Worm (Caenorhabditis elegans) whole organism, L4 larva: Measurements from ENCODE around the gene srh-27.

Experiments
- egl-27 ChIP-seq: sonication (generic microtip); optimal IDR thresholded peaks from 3 replicates; lab custom pipeline; 2017; ENCODE audit warnings: missing biosample characterization, missing genetic modification reagents, missing genetic modification characterization
- mxl-3 ChIP-seq: fragments of 200-800 bp; sonication (Bioruptor generic); optimal IDR thresholded peaks from 2 replicates; lab custom pipeline; 2018; ENCODE audit warnings: mild to moderate bottlenecking, missing genetic modification characterization, missing compliant biosample characterization
- nhr-11 ChIP-seq: fragments of 150-350 bp; optimal IDR thresholded peaks from 2 replicates; lab custom pipeline; 2014; ENCODE audit warnings: missing biosample characterization, missing genetic modification characterization
- nhr-48 ChIP-seq: sonication (generic microtip); optimal IDR thresholded peaks from 2 replicates; lab custom pipeline; 2016; ENCODE audit warnings: mild to moderate bottlenecking, missing genetic modification characterization, missing compliant biosample characterization

- no peak for TF ChIP-seq nhr-11 (tag; lab: Kevin White, UChicago)
- no peak for TF ChIP-seq nhr-48 (tag; lab: Kevin White, UChicago)
- TF ChIP-seq mxl-3 (GFP tag; lab: Kevin White, UChicago) = no peak
- no peak for TF ChIP-seq egl-27
Observed at ce11 chrII:12448241-12448640, at the start of gene srh-27.
